Worm (Caenorhabditis elegans) whole organism, L1 larva: ENCODE data around the gene xbx-5.
A peak's percentile ranks its signal among the peaks of the same experiment; 100 is the strongest.
"Not testable (repeated sequence)": the region's sequence is repeated elsewhere in the genome, so short reads cannot be mapped to it uniquely, and the experiment has no call there.

Experiments
- alr-1 ChIP-seq: fragments of 200-800 bp; sonication (Bioruptor generic); optimal IDR thresholded peaks from 2 replicates; lab custom pipeline; 2018; ENCODE audit warnings: borderline replicate concordance, mild to moderate bottlenecking, missing genetic modification characterization, missing compliant biosample characterization
- aly-2 ChIP-seq: fragments of 150-350 bp; optimal IDR thresholded peaks from 2 replicates; lab custom pipeline; 2014; ENCODE audit warnings: missing biosample characterization, missing genetic modification characterization
- ama-1 ChIP-seq: fragments of 150-350 bp; optimal IDR thresholded peaks from 2 replicates; lab custom pipeline; 2014
- blmp-1 ChIP-seq: fragments of 150-350 bp; optimal IDR thresholded peaks from 2 replicates; lab custom pipeline; 2014; ENCODE audit warnings: missing biosample characterization, missing genetic modification characterization
- ceh-88 ChIP-seq: fragments of 200-800 bp; sonication (Bioruptor generic); IDR thresholded peaks from 2 replicates; pipeline ENCODE4 v1.3.6; 2022; ENCODE audit warnings: missing genetic modification characterization, missing compliant biosample characterization
- ceh-90 ChIP-seq: sonication (generic microtip); optimal IDR thresholded peaks from 2 replicates; lab custom pipeline; 2016; ENCODE audit warnings: missing genetic modification characterization, missing compliant biosample characterization
- efl-1 ChIP-seq, 4 experiments: fragments of 150-350 bp; optimal IDR thresholded peaks in 3 of 4; peaks in 1 of 4; 1 replicate in 1 of 4; 2 replicates in 3 of 4; lab custom pipeline; 2014; ENCODE audit warnings: missing biosample characterization in 2 of 4, missing genetic modification characterization in 2 of 4, missing genetic modification reagents in 2 of 4
- efl-3 ChIP-seq: fragments of 200-800 bp; sonication (Bioruptor generic); optimal IDR thresholded peaks from 2 replicates; lab custom pipeline; 2018; ENCODE audit warnings: mild to moderate bottlenecking, missing genetic modification characterization, missing compliant biosample characterization
- egl-27 ChIP-seq, 2 experiments: fragments of 150-350 bp in 1 of 2; sonication (generic microtip); optimal IDR thresholded peaks; 3 replicates each; lab custom pipeline; 2017 to 2018; ENCODE audit warnings: missing biosample characterization in 2 of 2, missing genetic modification characterization in 2 of 2, missing genetic modification reagents in 2 of 2
- elt-2 ChIP-seq: sonication (generic microtip); optimal IDR thresholded peaks from 2 replicates; lab custom pipeline; 2016; ENCODE audit warnings: missing genetic modification characterization, mild to moderate bottlenecking, inconsistent platforms, missing compliant biosample characterization, missing genetic modification reagents
- ets-5 ChIP-seq: fragments of 200-800 bp; sonication (Bioruptor generic); IDR thresholded peaks from 2 replicates; pipeline ENCODE4 v1.3.6; 2022; ENCODE audit warnings: missing genetic modification characterization, missing compliant biosample characterization
- fkh-10 ChIP-seq: sonication (generic microtip); optimal IDR thresholded peaks from 2 replicates; lab custom pipeline; 2017; ENCODE audit warnings: missing biosample characterization, missing genetic modification reagents, missing genetic modification characterization
- fkh-8 ChIP-seq: sonication (generic microtip); optimal IDR thresholded peaks from 2 replicates; lab custom pipeline; 2016; ENCODE audit warnings: mild to moderate bottlenecking, missing genetic modification characterization, missing compliant biosample characterization
- hlh-4 ChIP-seq: sonication (generic microtip); optimal IDR thresholded peaks from 2 replicates; lab custom pipeline; 2016; ENCODE audit warnings: mild to moderate bottlenecking, missing genetic modification characterization, missing compliant biosample characterization
- lin-15B ChIP-seq: fragments of 150-350 bp; sonication (generic microtip); optimal IDR thresholded peaks from 3 replicates; lab custom pipeline; 2014; ENCODE audit warnings: missing biosample characterization, missing genetic modification characterization
- lin-35 ChIP-seq, 2 experiments: fragments of 150-350 bp; optimal IDR thresholded peaks; 2 replicates each; lab custom pipeline; 2014; ENCODE audit warnings: missing biosample characterization in 2 of 2, missing genetic modification characterization in 2 of 2, missing genetic modification reagents in 2 of 2
- lin-39 ChIP-seq: fragments of 150-350 bp; optimal IDR thresholded peaks from 2 replicates; lab custom pipeline; 2014; ENCODE audit warnings: missing biosample characterization, missing genetic modification reagents, missing genetic modification characterization
- lsy-2 ChIP-seq, 2 experiments: fragments of 150-350 bp; optimal IDR thresholded peaks; 2 replicates each; lab custom pipeline; 2014; ENCODE audit warnings: missing biosample characterization in 2 of 2, missing genetic modification characterization in 2 of 2
- mab-9 ChIP-seq: fragments of 200-800 bp; sonication (Bioruptor generic); IDR thresholded peaks from 2 replicates; pipeline ENCODE4 v1.3.6; 2022; ENCODE audit warnings: missing genetic modification reagents, missing genetic modification characterization, missing compliant biosample characterization
- mef-2 ChIP-seq: fragments of 150-350 bp; optimal IDR thresholded peaks from 2 replicates; lab custom pipeline; 2014; ENCODE audit warnings: missing biosample characterization, missing genetic modification characterization
- nhr-19 ChIP-seq: fragments of 200-800 bp; sonication (Bioruptor generic); conservative IDR thresholded peaks from 2 replicates; pipeline ENCODE4 v1.3.6; 2022; ENCODE audit warnings: missing genetic modification characterization, missing compliant biosample characterization
- nhr-20 ChIP-seq: sonication (generic microtip); optimal IDR thresholded peaks from 2 replicates; lab custom pipeline; 2016; ENCODE audit warnings: mild to moderate bottlenecking, missing genetic modification characterization, missing compliant biosample characterization
- nhr-28 ChIP-seq: fragments of 150-350 bp; optimal IDR thresholded peaks from 2 replicates; lab custom pipeline; 2014; ENCODE audit warnings: missing biosample characterization, missing genetic modification characterization
- nhr-47 ChIP-seq: sonication (generic microtip); optimal IDR thresholded peaks from 2 replicates; lab custom pipeline; 2016; ENCODE audit warnings: mild to moderate bottlenecking, missing genetic modification characterization, moderate library complexity, missing compliant biosample characterization
- nhr-71 ChIP-seq: sonication (generic microtip); optimal IDR thresholded peaks from 2 replicates; lab custom pipeline; 2016; ENCODE audit warnings: mild to moderate bottlenecking, missing genetic modification characterization, moderate library complexity, missing compliant biosample characterization
- nhr-76 ChIP-seq: sonication (generic microtip); optimal IDR thresholded peaks from 2 replicates; lab custom pipeline; 2017; ENCODE audit warnings: missing biosample characterization, missing genetic modification characterization
- nhr-77 ChIP-seq: fragments of 150-350 bp; optimal IDR thresholded peaks from 2 replicates; lab custom pipeline; 2014; ENCODE audit warnings: missing biosample characterization, missing genetic modification characterization
- nhr-85 ChIP-seq: sonication (generic microtip); peaks from one replicate; lab custom pipeline; 2016; ENCODE audit warnings: missing genetic modification characterization, inconsistent platforms, missing compliant biosample characterization
- rnt-1 ChIP-seq: sonication (generic microtip); optimal IDR thresholded peaks from 2 replicates; lab custom pipeline; 2016; ENCODE audit warnings: mild to moderate bottlenecking, missing genetic modification characterization, moderate library complexity, missing compliant biosample characterization
- unc-130 ChIP-seq: fragments of 150-350 bp; optimal IDR thresholded peaks from 2 replicates; lab custom pipeline; 2017; ENCODE audit warnings: missing biosample characterization, missing genetic modification characterization, inconsistent platforms
- zag-1 ChIP-seq: fragments of 150-350 bp; optimal IDR thresholded peaks from 2 replicates; lab custom pipeline; 2014; ENCODE audit warnings: missing biosample characterization, missing genetic modification characterization
- ztf-11 ChIP-seq, 2 experiments: sonication (generic microtip); optimal IDR thresholded peaks; 2 replicates each; lab custom pipeline; 2016 to 2017; ENCODE audit warnings: missing genetic modification characterization in 2 of 2, missing biosample characterization in 1 of 2, missing compliant biosample characterization in 1 of 2

The xbx-5 gene

ce11 chrIII:3804422-3804821, at the start of gene xbx-5:
xbx-5 (minus strand) TSS chrIII:3804477.
- TF ChIP-seq aly-2 (tag; lab: Kevin White, UChicago) (no peak), nhr-85 (tag; lab: Kevin White, UChicago) (peak; percentile 0), nhr-71 (tag; lab: Kevin White, UChicago) (peak; percentile 18), ceh-90 (no peak), efl-1 (optimal IDR thresholded peaks at IDR 0.05; lab: Kevin White, UChicago) (no peak), efl-1 (GFP tag; optimal IDR thresholded peaks at IDR 0.05 in 1 of 2; lab: Kevin White, UChicago) (no peak), fkh-8 (tag; lab: Kevin White, UChicago) (peak; percentile 76), unc-130 (tag; lab: Kevin White, UChicago) (no peak), rnt-1 (tag; lab: Kevin White, UChicago) (no peak)

DNA sequence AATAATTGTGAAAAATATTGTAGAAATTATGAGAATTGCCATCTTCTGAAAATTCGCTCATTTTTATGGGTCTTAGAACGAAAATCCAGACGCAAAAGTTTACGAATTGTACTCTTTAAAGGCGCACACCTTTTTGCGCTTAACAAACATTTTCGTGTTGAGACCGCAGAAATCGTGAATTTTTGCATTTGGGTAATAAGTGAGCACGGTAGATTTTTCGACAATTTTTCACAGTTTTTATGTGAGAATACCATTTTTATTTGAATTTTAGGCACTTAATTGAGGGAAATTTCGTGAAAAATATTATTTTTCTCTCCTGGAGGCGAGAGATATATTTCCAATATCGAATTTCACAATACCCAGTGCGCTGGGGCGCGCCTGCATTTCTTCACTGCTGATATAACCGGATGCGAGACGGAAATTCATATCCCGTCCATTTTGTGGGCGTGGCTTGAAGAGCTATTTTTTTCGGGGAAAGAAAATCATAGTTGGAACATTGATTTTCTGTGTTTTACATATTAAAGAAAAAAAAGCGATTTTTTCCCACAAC, 47.8 kb upstream of the xbx-5 start, which contains the start of gene cyp-25A4:
cyp-25A4 (minus strand) TSS at position 51 of the 550 bp plus-strand sequence.
- peak; percentile 53 for TF ChIP-seq nhr-19 (GFP tag; lab: Robert Waterston, UW)
- peak in 1 of 2 experiments; percentile 9 for TF ChIP-seq lsy-2 (tag; optimal IDR thresholded peaks at IDR 0.05; lab: Kevin White, UChicago)

ce11 chrIII:3844746-3845145, 40.5 kb upstream of the xbx-5 start, which contains the start of gene maph-1.3:
maph-1.3 (plus strand) TSS chrIII:3844893.
- TF ChIP-seq nhr-28 (tag; lab: Kevin White, UChicago); fkh-10 (GFP tag; lab: Kevin White, UChicago); lin-15B (tag; lab: Kevin White, UChicago): not testable (repeated sequence)

DNA sequence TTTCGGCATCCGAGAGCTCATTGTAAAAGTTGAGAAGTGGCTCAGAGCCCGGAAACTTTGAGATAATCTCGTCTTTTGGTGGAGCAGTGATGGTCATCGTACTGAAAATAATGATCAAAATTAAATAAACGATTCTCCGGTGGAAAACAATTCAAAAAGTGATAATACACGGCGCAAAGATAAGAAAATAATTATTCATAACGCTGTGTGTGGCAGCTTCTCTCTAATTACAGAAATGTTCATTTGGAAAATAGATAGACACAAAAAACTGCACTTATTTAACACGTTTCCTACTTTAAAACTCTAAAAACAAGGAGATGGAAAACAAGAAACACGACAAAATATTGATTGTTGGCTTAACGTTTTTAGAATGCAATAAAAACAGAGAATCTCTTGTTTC, 39.2 kb upstream of the xbx-5 start, which contains the start of gene C36A4.4:
C36A4.4 (minus strand) TSS at position 101 of the 400 bp plus-strand sequence.
- TF ChIP-seq zag-1; alr-1 (tag; lab: Kevin White, UChicago); nhr-76 (tag; lab: Kevin White, UChicago): not testable (repeated sequence)

ce11 chrIII:3840279-3840678, 36.0 kb upstream of the xbx-5 start, which contains the start of gene C36A4.11:
C36A4.11 (plus strand) TSS chrIII:3840579.
- not testable (repeated sequence) for TF ChIP-seq hlh-4 (tag; lab: Kevin White, UChicago); mab-9 (GFP tag; lab: Robert Waterston, UW); ets-5
- TF ChIP-seq, all 84 proteins: peak for 0; not testable (repeated sequence) for 84

DNA sequence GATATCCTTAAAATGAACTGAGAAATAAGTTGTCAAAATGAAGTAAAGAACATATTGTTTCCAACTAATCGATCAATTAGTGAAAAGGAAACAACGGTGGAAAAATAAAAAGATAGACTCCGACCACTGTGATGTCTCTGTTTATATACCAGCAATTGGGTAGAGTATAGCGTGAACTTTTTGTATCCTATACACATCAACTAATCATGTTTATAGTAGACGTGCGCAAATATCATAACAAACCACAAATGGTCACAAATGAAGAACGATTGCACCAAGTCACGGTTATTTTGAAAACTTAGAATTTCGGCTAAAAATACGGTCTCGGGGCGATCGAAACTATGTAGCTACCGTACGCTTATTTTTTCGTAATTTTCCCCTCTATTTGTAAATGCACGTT, 35.4 kb upstream of the xbx-5 start, which contains the start of gene cyp-25A3:
cyp-25A3 (minus strand) TSS at position 101 of the 400 bp plus-strand sequence.
- no peak for TF ChIP-seq lin-35 (GFP tag; optimal IDR thresholded peaks at IDR 0.05; lab: Kevin White, UChicago)
- TF ChIP-seq blmp-1 = peak; percentile 15
- TF ChIP-seq, all 84 proteins: peak for 1

- TF ChIP-seq nhr-20 (tag; lab: Kevin White, UChicago) = peak; percentile 6
- TF ChIP-seq egl-27 (tag; optimal IDR thresholded peaks at IDR 0.05; lab: Kevin White, UChicago) = no peak
- no peak for TF ChIP-seq ztf-11 (tag; optimal IDR thresholded peaks at IDR 0.05; lab: Kevin White, UChicago)
- TF ChIP-seq efl-3 (GFP tag; lab: Kevin White, UChicago) = no peak
- no peak for TF ChIP-seq nhr-77
- no peak for TF ChIP-seq mef-2 (tag; lab: Kevin White, UChicago)
- no peak for TF ChIP-seq efl-1 (optimal IDR thresholded peaks at IDR 0.05; lab: Kevin White, UChicago)
- TF ChIP-seq efl-1 (GFP tag; optimal IDR thresholded peaks at IDR 0.05 in 1 of 2; lab: Kevin White, UChicago) = peak in 1 of 2 experiments; percentile 66
- no peak for TF ChIP-seq ceh-88
- no peak for TF ChIP-seq nhr-28 (tag; lab: Kevin White, UChicago)
- no peak for TF ChIP-seq nhr-19 (GFP tag; lab: Robert Waterston, UW)
- no peak for TF ChIP-seq nhr-47
- no peak for TF ChIP-seq ama-1 (lab: Kevin White, UChicago)
- no peak for TF ChIP-seq lin-15B (tag; lab: Kevin White, UChicago)
- TF ChIP-seq lin-39 = no peak
- TF ChIP-seq ceh-90 = no peak
- TF ChIP-seq elt-2 (tag; lab: Kevin White, UChicago) = peak; percentile 73
Observed at ce11 chrIII:3834800-3835271, 30.6 kb upstream of the xbx-5 start, which contains the start of gene cyp-25A2. cyp-25A2 (plus strand) TSS chrIII:3835221.
